Fruit fly (Drosophila melanogaster) whole organism, embryonic: ENCODE measurements around the gene Teh2.

Source experiments
- D19A ChIP-seq: fragments of 200-800 bp; optimal IDR thresholded peaks from 3 replicates; lab custom pipeline; 2019; ENCODE audit warnings: missing biosample characterization, mild to moderate bottlenecking, missing genetic modification characterization, moderate library complexity
- Hr51 ChIP-seq, 2 experiments: fragments of 200-800 bp; sonication (Bioruptor generic); optimal IDR thresholded peaks; 2 replicates in 1 of 2; 3 replicates in 1 of 2; lab custom pipeline; 2016 to 2018; ENCODE audit warnings: missing biosample characterization in 2 of 2, missing genetic modification characterization in 2 of 2, mild to moderate bottlenecking in 1 of 2, moderate library complexity in 1 of 2
- toy ChIP-seq: fragments of 200-800 bp; sonication (Bioruptor generic); IDR thresholded peaks from 2 replicates; pipeline ENCODE4 v1.3.6; 2022; ENCODE audit warnings: missing biosample characterization, missing genetic modification characterization

dm6 chr3L:4209731-4210130, 21.9 kb upstream of the Teh2 start:
- TF ChIP-seq Hr51 (GFP tag; optimal IDR thresholded peaks at IDR 0.05; lab: Kevin White, UChicago) (no peak), toy (GFP tag; lab: Robert Waterston, UW) (no peak), D19A (tag; lab: Kevin White, UChicago) (no peak)
